Fruit fly (Drosophila melanogaster): ENCODE data around the gene CG17544.
A peak's percentile ranks its signal among the peaks of the same experiment; 100 is the strongest.

Gene CG17544

DNA sequence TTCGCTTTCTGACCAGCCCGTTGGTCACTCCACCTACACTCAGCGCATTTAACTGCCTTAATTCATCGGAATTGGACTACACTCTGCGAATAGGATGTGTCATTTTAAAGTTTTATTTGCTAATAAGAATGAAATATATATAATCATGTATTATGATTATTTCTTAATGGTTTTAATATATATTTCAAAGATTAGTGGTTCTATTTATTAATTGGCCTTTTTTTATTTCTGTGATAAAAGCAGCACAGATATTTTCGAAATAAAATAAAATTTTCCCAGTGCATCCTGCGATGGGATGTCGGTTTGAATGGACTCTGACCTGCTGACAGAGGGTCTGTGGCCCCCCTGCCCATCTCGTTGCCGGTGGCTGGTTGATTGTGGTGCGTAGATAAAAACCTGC, 24.5 kb downstream of the CG17544 start (continued):
- no peak for TF ChIP-seq cwo (GFP tag; optimal IDR thresholded peaks at IDR 0.05)
- TF ChIP-seq Dp (GFP tag; optimal IDR thresholded peaks at IDR 0.05) = no peak
- TF ChIP-seq ash1 (GFP tag; optimal IDR thresholded peaks at IDR 0.05) = no peak
- peak; percentile 48 for TF ChIP-seq CG13424 (tag; optimal IDR thresholded peaks at IDR 0.05)
- TF ChIP-seq dmrt99B (tag; optimal IDR thresholded peaks at IDR 0.05) = peak; percentile 67
- no peak for TF ChIP-seq CG16813 (GFP tag; IDR thresholded peaks at IDR 0.05; ENCODE audit: partially characterized antibody)
- TF ChIP-seq Six4 (GFP tag; optimal IDR thresholded peaks at IDR 0.05) = no peak
- no peak for TF ChIP-seq yki (optimal IDR thresholded peaks at IDR 0.05)
- TF ChIP-seq CG1024 (GFP tag; IDR thresholded peaks at IDR 0.05) = no peak
- TF ChIP-seq mirr (GFP tag; optimal IDR thresholded peaks at IDR 0.05) = no peak
- no peak for TF ChIP-seq pnt (GFP tag; optimal IDR thresholded peaks at IDR 0.05)
- no peak for TF ChIP-seq CG7786 (GFP tag; optimal IDR thresholded peaks at IDR 0.05)
- TF ChIP-seq fd64A (GFP tag; optimal IDR thresholded peaks at IDR 0.05) = no peak
- TF ChIP-seq CG9727 (GFP tag; optimal IDR thresholded peaks at IDR 0.05) = peak; percentile 38
- TF ChIP-seq CG11398 (GFP tag; optimal IDR thresholded peaks at IDR 0.05) = no peak
- TF ChIP-seq slp2 (GFP tag; optimal IDR thresholded peaks at IDR 0.05) = no peak
- TF ChIP-seq mld (GFP tag; IDR thresholded peaks at IDR 0.05; ENCODE audit: partially characterized antibody) = no peak
- peak; percentile 42; the same call in 1 of the 2 replicates for TF ChIP-seq Xrp1 (GFP tag; IDR thresholded peaks at IDR 0.05)
- TF ChIP-seq CG31365 (tag; optimal IDR thresholded peaks at IDR 0.05) = no peak
- peak; percentile 10 for TF ChIP-seq tap (tag; optimal IDR thresholded peaks at IDR 0.05)
- TF ChIP-seq vfl (GFP tag; optimal IDR thresholded peaks at IDR 0.05) = no peak
- peak; percentile 53; the same call in 1 of the 3 replicates for TF ChIP-seq row (GFP tag; IDR thresholded peaks at IDR 0.05)
- TF ChIP-seq CG15696 (tag; optimal IDR thresholded peaks at IDR 0.05) = no peak
- TF ChIP-seq CG8765 (GFP tag; IDR thresholded peaks at IDR 0.05) = no peak
- TF ChIP-seq en (GFP tag; optimal IDR thresholded peaks at IDR 0.05) = no peak
- no peak for TF ChIP-seq sc (optimal IDR thresholded peaks at IDR 0.05)
- TF ChIP-seq sc (GFP tag; optimal IDR thresholded peaks at IDR 0.05) = no peak
- TF ChIP-seq br (optimal IDR thresholded peaks at IDR 0.05) = no peak
- no peak for TF ChIP-seq fru (optimal IDR thresholded peaks at IDR 0.05)
- no peak for TF ChIP-seq rib (GFP tag; IDR thresholded peaks at IDR 0.05)
- TF ChIP-seq CG5953 (GFP tag; IDR thresholded peaks at IDR 0.05) = no peak
- no peak for TF ChIP-seq gcm2 (GFP tag; optimal IDR thresholded peaks at IDR 0.05)
- TF ChIP-seq prd (optimal IDR thresholded peaks at IDR 0.05) = no peak
- TF ChIP-seq prd (GFP tag; IDR thresholded peaks at IDR 0.05) = no peak
- no peak for TF ChIP-seq CG4404 (GFP tag; IDR thresholded peaks at IDR 0.05)
- no peak for TF ChIP-seq TFAM (GFP tag; optimal IDR thresholded peaks at IDR 0.05)
- no peak for TF ChIP-seq chif (GFP tag; optimal IDR thresholded peaks at IDR 0.05)
- no peak for TF ChIP-seq CG10959 (GFP tag; IDR thresholded peaks at IDR 0.05)
- no peak for TF ChIP-seq Optix (GFP tag; IDR thresholded peaks at IDR 0.05)
- no peak for TF ChIP-seq CG9437 (GFP tag; optimal IDR thresholded peaks at IDR 0.05)
- TF ChIP-seq grn (GFP tag; optimal IDR thresholded peaks at IDR 0.05) = no peak
- no peak for TF ChIP-seq Nf-YA (GFP tag; IDR thresholded peaks at IDR 0.05)
- no peak for TF ChIP-seq dm (GFP tag; optimal IDR thresholded peaks at IDR 0.05)
- TF ChIP-seq abd-A (tag; optimal IDR thresholded peaks at IDR 0.05) = no peak
- TF ChIP-seq sqz (GFP tag; optimal IDR thresholded peaks at IDR 0.05) = no peak
- TF ChIP-seq CG14710 (tag; optimal IDR thresholded peaks at IDR 0.05) = peak; percentile 51
- no peak for TF ChIP-seq CG8281 (tag; optimal IDR thresholded peaks at IDR 0.05)
- peak; percentile 37 for TF ChIP-seq CG15269 (tag; optimal IDR thresholded peaks at IDR 0.05)
- no peak for TF ChIP-seq Antp (GFP tag; optimal IDR thresholded peaks at IDR 0.05)
- TF ChIP-seq gsb (GFP tag; IDR thresholded peaks at IDR 0.05) = no peak
- no peak for TF ChIP-seq CG6791 (GFP tag; IDR thresholded peaks at IDR 0.05; ENCODE audit: partially characterized antibody)
- TF ChIP-seq Doc3 (GFP tag; IDR thresholded peaks at IDR 0.05; ENCODE audit: partially characterized antibody) = no peak
- no peak for TF ChIP-seq sisA (GFP tag; IDR thresholded peaks at IDR 0.05)
- TF ChIP-seq CG2116 (GFP tag; optimal IDR thresholded peaks at IDR 0.05) = no peak
